Fruit fly (Drosophila melanogaster) whole organism, embryonic: Measurements from ENCODE around the gene HDAC6.

Source experiments
- ATbp ChIP-seq: fragments of 200-800 bp; sonication (Bioruptor generic); optimal IDR thresholded peaks from 2 replicates; lab custom pipeline; 2017; ENCODE audit warnings: missing biosample characterization, mild to moderate bottlenecking, missing genetic modification characterization, missing genetic modification reagents
- CG10979 ChIP-seq: fragments of 200-800 bp; sonication (Bioruptor generic); optimal IDR thresholded peaks from 2 replicates; lab custom pipeline; 2018; ENCODE audit warnings: missing biosample characterization, mild to moderate bottlenecking, missing genetic modification characterization, moderate library complexity
- CG11560 ChIP-seq: fragments of 200-800 bp; sonication (Bioruptor generic); IDR thresholded peaks from 3 replicates; pipeline ENCODE4 v1.3.6; 2022; ENCODE audit warnings: missing biosample characterization, missing genetic modification characterization
- CG12155 ChIP-seq: fragments of 200-800 bp; sonication (Bioruptor generic); optimal IDR thresholded peaks from 3 replicates; lab custom pipeline; 2016; ENCODE audit warnings: missing biosample characterization, missing genetic modification characterization
- CG12659 ChIP-seq: fragments of 200-800 bp; sonication (Bioruptor generic); optimal IDR thresholded peaks from 3 replicates; lab custom pipeline; 2017; ENCODE audit warnings: mild to moderate bottlenecking, missing biosample characterization, missing genetic modification reagents, missing genetic modification characterization
- CG14441 ChIP-seq: fragments of 200-800 bp; sonication (Bioruptor generic); IDR thresholded peaks from 2 replicates; pipeline ENCODE4 v1.3.6; 2022; ENCODE audit warnings: missing biosample characterization, missing genetic modification characterization
- CG15269 ChIP-seq: fragments of 200-800 bp; sonication (Bioruptor generic); optimal IDR thresholded peaks from 2 replicates; lab custom pipeline; 2018; ENCODE audit warnings: missing biosample characterization, mild to moderate bottlenecking, missing genetic modification characterization, moderate library complexity
- CG17186 ChIP-seq: fragments of 200-800 bp; sonication (Bioruptor generic); optimal IDR thresholded peaks from 3 replicates; lab custom pipeline; 2017; ENCODE audit warnings: missing biosample characterization, missing genetic modification reagents, missing genetic modification characterization
- CG17385 ChIP-seq: fragments of 200-800 bp; sonication (Bioruptor generic); optimal IDR thresholded peaks from 3 replicates; lab custom pipeline; 2018; ENCODE audit warnings: missing biosample characterization, mild to moderate bottlenecking, missing genetic modification characterization
- CG18619 ChIP-seq: fragments of 200-800 bp; sonication (Bioruptor generic); optimal IDR thresholded peaks from 3 replicates; lab custom pipeline; 2017; ENCODE audit warnings: missing biosample characterization, mild to moderate bottlenecking, missing genetic modification characterization
- CG2678 ChIP-seq: fragments of 200-800 bp; sonication (Bioruptor generic); optimal IDR thresholded peaks from 3 replicates; lab custom pipeline; 2019; ENCODE audit warnings: missing biosample characterization, mild to moderate bottlenecking, missing genetic modification characterization, moderate library complexity
- CG2712 ChIP-seq: fragments of 200-800 bp; optimal IDR thresholded peaks from 3 replicates; lab custom pipeline; 2019; ENCODE audit warnings: missing biosample characterization, mild to moderate bottlenecking, missing genetic modification characterization, moderate library complexity
- CG34224 ChIP-seq: fragments of 200-800 bp; sonication (Bioruptor generic); IDR thresholded peaks from 3 replicates; pipeline ENCODE4 v1.3.6; 2022; ENCODE audit warnings: missing biosample characterization, missing genetic modification characterization; ENCODE audit not compliant: partially characterized antibody
- CG34376 ChIP-seq: fragments of 200-800 bp; sonication (Bioruptor generic); optimal IDR thresholded peaks from 2 replicates; lab custom pipeline; 2018; ENCODE audit warnings: missing biosample characterization, mild to moderate bottlenecking, missing genetic modification characterization
- CG4424 ChIP-seq: fragments of 200-800 bp; sonication (Bioruptor generic); optimal IDR thresholded peaks from 3 replicates; lab custom pipeline; 2016; ENCODE audit warnings: missing biosample characterization, missing genetic modification characterization
- CG5245 ChIP-seq: fragments of 200-800 bp; sonication (Bioruptor generic); optimal IDR thresholded peaks from 3 replicates; lab custom pipeline; 2016; ENCODE audit warnings: missing biosample characterization, missing genetic modification characterization
- CG6254 ChIP-seq: fragments of 200-800 bp; sonication (Bioruptor generic); optimal IDR thresholded peaks from 3 replicates; lab custom pipeline; 2017; ENCODE audit warnings: mild to moderate bottlenecking, missing biosample characterization, missing genetic modification reagents, missing genetic modification characterization
- CG6683 ChIP-seq: fragments of 200-800 bp; sonication (Bioruptor generic); optimal IDR thresholded peaks from 2 replicates; lab custom pipeline; 2017; ENCODE audit warnings: missing biosample characterization, mild to moderate bottlenecking, missing genetic modification characterization, missing genetic modification reagents
- CG7271 ChIP-seq: fragments of 200-800 bp; sonication (Bioruptor generic); optimal IDR thresholded peaks from 2 replicates; lab custom pipeline; 2018; ENCODE audit warnings: missing biosample characterization, mild to moderate bottlenecking, missing genetic modification characterization, moderate library complexity
- CG8924 ChIP-seq: fragments of 200-800 bp; optimal IDR thresholded peaks from 3 replicates; lab custom pipeline; 2019; ENCODE audit warnings: missing biosample characterization, mild to moderate bottlenecking, missing genetic modification characterization, moderate library complexity
- CkIIα-i1 ChIP-seq: fragments of 200-800 bp; sonication (Bioruptor generic); IDR thresholded peaks from 2 replicates; pipeline ENCODE4 v1.3.6; 2022; ENCODE audit warnings: missing biosample characterization, missing genetic modification characterization
- Elba2 ChIP-seq: fragments of 200-800 bp; sonication (Bioruptor generic); optimal IDR thresholded peaks from 3 replicates; lab custom pipeline; 2016; ENCODE audit warnings: missing biosample characterization, missing genetic modification characterization
- Ets65A ChIP-seq: fragments of 200-800 bp; sonication (Bioruptor generic); peaks from one replicate; lab custom pipeline; 2016; ENCODE audit warnings: missing biosample characterization, missing genetic modification characterization
- HHEX ChIP-seq: fragments of 200-800 bp; sonication (Bioruptor generic); optimal IDR thresholded peaks from 3 replicates; lab custom pipeline; 2017; ENCODE audit warnings: missing biosample characterization, mild to moderate bottlenecking, missing genetic modification characterization, missing genetic modification reagents
- Lim3 ChIP-seq: fragments of 200-800 bp; sonication (Bioruptor generic); IDR thresholded peaks from 2 replicates; pipeline ENCODE4 v1.3.6; 2022; ENCODE audit warnings: missing biosample characterization, missing genetic modification characterization
- Lpt ChIP-seq: fragments of >200 bp; optimal IDR thresholded peaks from 2 replicates; lab custom pipeline; 2018; ENCODE audit warnings: missing biosample characterization, missing genetic modification characterization
- Pdp1 ChIP-seq, 2 experiments: fragments of 200-800 bp; sonication (Bioruptor generic); optimal IDR thresholded peaks; 3 replicates each; lab custom pipeline; 2016; ENCODE audit warnings: missing biosample characterization in 2 of 2, missing genetic modification characterization in 2 of 2, mild to moderate bottlenecking in 1 of 2, moderate library complexity in 1 of 2
- Spps ChIP-seq: fragments of 200-800 bp; sonication (Bioruptor generic); optimal IDR thresholded peaks from 2 replicates; lab custom pipeline; 2018; ENCODE audit warnings: missing biosample characterization, mild to moderate bottlenecking, missing genetic modification characterization
- TFAM ChIP-seq: fragments of 200-800 bp; sonication (Bioruptor generic); optimal IDR thresholded peaks from 2 replicates; lab custom pipeline; 2017; ENCODE audit warnings: missing biosample characterization, missing genetic modification characterization, inconsistent platforms
- Vsx1 ChIP-seq: fragments of 200-800 bp; sonication (Bioruptor generic); optimal IDR thresholded peaks from 2 replicates; lab custom pipeline; 2017; ENCODE audit warnings: missing biosample characterization, mild to moderate bottlenecking, missing genetic modification characterization, missing genetic modification reagents
- Xbp1 ChIP-seq: fragments of 200-800 bp; sonication (Bioruptor generic); optimal IDR thresholded peaks from 3 replicates; lab custom pipeline; 2016; ENCODE audit warnings: missing biosample characterization, mild to moderate bottlenecking, missing genetic modification characterization
- bsh ChIP-seq, 2 experiments: fragments of 200-800 bp; sonication (Bioruptor generic); optimal IDR thresholded peaks; 2 replicates each; lab custom pipeline; 2017 to 2018; ENCODE audit warnings: mild to moderate bottlenecking in 2 of 2, missing biosample characterization in 2 of 2, missing genetic modification characterization in 2 of 2, moderate library complexity in 1 of 2
- ci ChIP-seq: fragments of 200-800 bp; sonication (Bioruptor generic); IDR thresholded peaks from 3 replicates; pipeline ENCODE4 v1.3.6; 2022; ENCODE audit warnings: missing biosample characterization, missing genetic modification characterization
- danr ChIP-seq: fragments of 200-800 bp; sonication (Bioruptor generic); IDR thresholded peaks from 2 replicates; pipeline ENCODE4 v1.3.6; 2022; ENCODE audit warnings: missing biosample characterization, missing genetic modification characterization
- dmrt11E ChIP-seq: fragments of 200-800 bp; sonication (Bioruptor generic); optimal IDR thresholded peaks from 3 replicates; lab custom pipeline; 2018; ENCODE audit warnings: missing biosample characterization, mild to moderate bottlenecking, missing genetic modification characterization, moderate library complexity
- fd102C ChIP-seq: fragments of 200-800 bp; sonication (Bioruptor generic); optimal IDR thresholded peaks from 2 replicates; lab custom pipeline; 2018; ENCODE audit warnings: missing biosample characterization, mild to moderate bottlenecking, missing genetic modification characterization, moderate library complexity
- gcm ChIP-seq: fragments of 200-800 bp; sonication (Bioruptor generic); optimal IDR thresholded peaks from 2 replicates; lab custom pipeline; 2019; ENCODE audit warnings: missing biosample characterization, mild to moderate bottlenecking, missing genetic modification characterization, moderate library complexity
- gem ChIP-seq: fragments of 200-800 bp; sonication (Bioruptor generic); optimal IDR thresholded peaks from 2 replicates; lab custom pipeline; 2019; ENCODE audit warnings: missing biosample characterization, mild to moderate bottlenecking, missing genetic modification characterization, moderate library complexity
- gsb ChIP-seq: fragments of 200-800 bp; sonication (Bioruptor generic); IDR thresholded peaks from 2 replicates; pipeline ENCODE4 v1.3.6; 2022; ENCODE audit warnings: missing biosample characterization, missing genetic modification characterization
- kah ChIP-seq: fragments of 200-800 bp; sonication (Bioruptor generic); optimal IDR thresholded peaks from 2 replicates; lab custom pipeline; 2018; ENCODE audit warnings: missing biosample characterization, mild to moderate bottlenecking, missing genetic modification characterization
- rib ChIP-seq: fragments of 200-800 bp; sonication (Bioruptor generic); IDR thresholded peaks from 2 replicates; pipeline ENCODE4 v1.3.6; 2022; ENCODE audit warnings: missing biosample characterization, missing genetic modification characterization
- salm ChIP-seq: fragments of 200-800 bp; sonication (Bioruptor generic); optimal IDR thresholded peaks from 2 replicates; lab custom pipeline; 2018; ENCODE audit warnings: missing biosample characterization, mild to moderate bottlenecking, missing genetic modification characterization
- shn ChIP-seq: fragments of 200-800 bp; sonication (Bioruptor generic); optimal IDR thresholded peaks from 3 replicates; lab custom pipeline; 2016; ENCODE audit warnings: missing biosample characterization, missing genetic modification characterization
- sisA ChIP-seq: fragments of 200-800 bp; sonication (Bioruptor generic); IDR thresholded peaks from 2 replicates; pipeline ENCODE4 v1.3.6; 2022; ENCODE audit warnings: missing biosample characterization, missing genetic modification characterization
- tio ChIP-seq: fragments of 200-800 bp; sonication (Bioruptor generic); optimal IDR thresholded peaks from 2 replicates; lab custom pipeline; 2017; ENCODE audit warnings: missing biosample characterization, missing genetic modification characterization, inconsistent platforms

The HDAC6 gene

DNA sequence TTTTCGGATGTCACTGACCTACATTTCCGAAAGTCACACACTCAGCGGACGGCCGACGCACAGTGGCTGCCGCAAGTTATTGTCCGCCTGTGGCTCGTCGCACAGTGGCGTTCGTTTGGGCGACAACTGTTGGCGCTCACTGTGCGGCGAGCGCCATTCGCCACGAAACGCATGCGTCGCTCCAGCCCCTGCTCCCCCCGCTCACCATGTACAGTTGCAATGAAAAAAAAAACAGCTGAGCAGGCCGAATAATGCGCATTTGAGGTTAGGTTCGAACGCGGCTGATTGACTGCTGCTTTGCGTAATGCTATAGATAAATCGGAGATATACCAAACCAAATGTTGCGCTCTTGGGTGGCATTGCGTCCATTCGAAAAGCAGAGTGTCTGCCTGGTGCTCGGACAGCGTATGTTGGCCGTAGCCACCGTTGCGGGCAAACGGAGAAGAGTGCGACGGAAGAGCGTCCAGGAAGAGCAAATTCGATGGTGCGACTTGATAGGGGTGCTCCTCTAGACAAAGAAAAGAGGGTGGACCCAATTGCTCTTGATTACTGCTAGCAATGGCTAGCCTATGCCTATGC lies 9.7 kb upstream of the HDAC6 start (continued):
- TF ChIP-seq CG4424 (GFP tag; lab: Kevin White, UChicago) (peak; percentile 68), CG34376 (GFP tag; lab: Kevin White, UChicago) (peak; percentile 92), gcm (GFP tag; lab: Kevin White, UChicago) (peak; percentile 43), Pdp1 (GFP tag; optimal IDR thresholded peaks at IDR 0.05; lab: Kevin White, UChicago) (peak; percentile 88 to 99), CG5245 (GFP tag; lab: Kevin White, UChicago) (peak; percentile 76), rib (GFP tag; lab: Robert Waterston, UW) (peak; percentile 93), HHEX (GFP tag; lab: Kevin White, UChicago) (peak; percentile 84), tio (GFP tag; lab: Kevin White, UChicago) (no peak), CG8924 (tag; lab: Kevin White, UChicago) (peak; percentile 62), CG15269 (tag; lab: Kevin White, UChicago) (peak; percentile 81), Xbp1 (GFP tag; lab: Kevin White, UChicago) (peak; percentile 91), salm (tag; lab: Kevin White, UChicago) (peak; percentile 14), CG12155 (GFP tag; lab: Kevin White, UChicago) (peak; percentile 79), CG14441 (peak; percentile 92), Ets65A (GFP tag; lab: Kevin White, UChicago) (peak; percentile 98), CG10979 (tag; lab: Kevin White, UChicago) (peak; percentile 60), CG6683 (GFP tag; lab: Kevin White, UChicago) (peak; percentile 70), CG17186 (peak; percentile 94), Elba2 (GFP tag; lab: Kevin White, UChicago) (no peak), Vsx1 (GFP tag; lab: Kevin White, UChicago) (peak; percentile 59), CG17385 (GFP tag; lab: Kevin White, UChicago) (peak; percentile 78), Lpt (GFP tag; lab: Kevin White, UChicago) (no peak), dmrt11E (tag; lab: Kevin White, UChicago) (no peak), danr (GFP tag; lab: Robert Waterston, UW) (peak; percentile 49; the same call in 1 of the 2 replicates), CG12659 (GFP tag; lab: Kevin White, UChicago) (peak; percentile 88), CG11560 (tag; lab: Robert Waterston, UW) (peak; percentile 76; the same call in 2 of the 3 replicates), Lim3 (GFP tag; lab: Robert Waterston, UW) (peak; percentile 49; the same call in 1 of the 2 replicates), fd102C (no peak), Spps (tag; lab: Kevin White, UChicago) (peak; percentile 12), kah (GFP tag; lab: Kevin White, UChicago) (peak; percentile 76), CG2712 (tag; lab: Kevin White, UChicago) (peak; percentile 65), shn (GFP tag; lab: Kevin White, UChicago) (peak; percentile 92), bsh (GFP tag; optimal IDR thresholded peaks at IDR 0.05; lab: Kevin White, UChicago) (peak; percentile 13 to 75), CG2678 (tag; lab: Kevin White, UChicago) (peak; percentile 72), ci (GFP tag; lab: Robert Waterston, UW) (peak; percentile 97), CG34224 (GFP tag; lab: Robert Waterston, UW) (peak; percentile 54; the same call in 1 of the 3 replicates), CkIIα-i1 (GFP tag; lab: Robert Waterston, UW) (peak; percentile 54; the same call in 1 of the 2 replicates), CG18619 (GFP tag; lab: Kevin White, UChicago) (peak; percentile 79), ATbp (GFP tag; lab: Kevin White, UChicago) (peak; percentile 77), sisA (GFP tag; lab: Robert Waterston, UW) (peak; percentile 95), gsb (GFP tag; lab: Robert Waterston, UW) (peak; percentile 84), gem (peak; percentile 70), TFAM (no peak), CG7271 (tag; lab: Kevin White, UChicago) (no peak), CG6254 (GFP tag; lab: Kevin White, UChicago) (peak; percentile 42)
